Worm (Caenorhabditis elegans): ENCODE measurements around the gene C02F5.14.

- TF ChIP-seq ztf-23 (GFP tag; IDR thresholded peaks at IDR 0.05) (no peak), tab-1 (GFP tag; IDR thresholded peaks at IDR 0.05) (no peak), T22C8.4 (GFP tag; IDR thresholded peaks at IDR 0.05) (no peak), cog-1 (tag; optimal IDR thresholded peaks at IDR 0.05) (no peak), med-1 (GFP tag; optimal IDR thresholded peaks at IDR 0.05; ENCODE audit: insufficient read depth) (no peak), ref-1 (GFP tag; conservative IDR thresholded peaks at IDR 0.05) (no peak), ztf-29 (GFP tag; IDR thresholded peaks at IDR 0.05) (no peak), flt-1 (GFP tag; IDR thresholded peaks at IDR 0.05) (no peak)
Measured at ce11 chrIII:8232634-8233033, 2.7 kb downstream of the C02F5.14 start, which contains the start of gene henn-1.

Measured in whole organism, midembryonic.